Fruit fly (Drosophila melanogaster): ENCODE measurements around the gene mfas.

dm6 chr3R:11989206-11989605, 3.9 kb downstream of the mfas start:
- TF ChIP-seq pdm3 (GFP tag; optimal IDR thresholded peaks at IDR 0.05) (no peak), CG11294 (GFP tag; IDR thresholded peaks at IDR 0.05) (no peak), fd59A (GFP tag; optimal IDR thresholded peaks at IDR 0.05) (no peak), CG15336 (GFP tag; IDR thresholded peaks at IDR 0.05) (no peak), OdsH (GFP tag; optimal IDR thresholded peaks at IDR 0.05) (no peak), fkh (GFP tag; optimal IDR thresholded peaks at IDR 0.05) (no peak), CG10669 (GFP tag; optimal IDR thresholded peaks at IDR 0.05) (no peak), CG6792 (GFP tag; optimal IDR thresholded peaks at IDR 0.05) (no peak), Hr39 (GFP tag; optimal IDR thresholded peaks at IDR 0.05) (no peak)

All from whole organism, prepupa.